Worm (Caenorhabditis elegans): Measurements from ENCODE around the gene cpg-24.

- TF ChIP-seq tab-1 (GFP tag; IDR thresholded peaks at IDR 0.05) = no peak
- no peak for TF ChIP-seq cog-1 (tag; optimal IDR thresholded peaks at IDR 0.05)
- TF ChIP-seq ztf-23 (GFP tag; IDR thresholded peaks at IDR 0.05) = no peak
- TF ChIP-seq ref-1 (GFP tag; conservative IDR thresholded peaks at IDR 0.05) = no peak
- TF ChIP-seq klf-2 (GFP tag; conservative IDR thresholded peaks at IDR 0.05) = no peak
- no peak for TF ChIP-seq flt-1 (GFP tag; IDR thresholded peaks at IDR 0.05)
- TF ChIP-seq T22C8.4 (GFP tag; IDR thresholded peaks at IDR 0.05) = no peak
- no peak for TF ChIP-seq med-1 (GFP tag; optimal IDR thresholded peaks at IDR 0.05; ENCODE audit: insufficient read depth)
Measured at ce11 chrIV:1601357-1601756, 30.4 kb upstream of the cpg-24 start, which contains the start of gene set-23.
